Worm (Caenorhabditis elegans): ENCODE data around the gene dpy-7.
A peak's percentile ranks its signal among the peaks of the same experiment; 100 is the strongest.

The dpy-7 gene

ce11 chrX:7553331-7553730, 15.7 kb upstream of the dpy-7 start:
- TF ChIP-seq blmp-1 (tag; optimal IDR thresholded peaks at IDR 0.05) (peak; percentile 89), elt-3 (tag; optimal IDR thresholded peaks at IDR 0.05) (no peak), rnt-1 (tag; optimal IDR thresholded peaks at IDR 0.05) (no peak), ceh-63 (GFP tag; optimal IDR thresholded peaks at IDR 0.05) (no peak), sup-37 (GFP tag; optimal IDR thresholded peaks at IDR 0.05) (no peak), hpl-2 (GFP tag; optimal IDR thresholded peaks at IDR 0.05) (no peak), ama-1 (optimal IDR thresholded peaks at IDR 0.05) (no peak)

- TF ChIP-seq nhr-85 (tag) = peak; percentile 28
- TF ChIP-seq lin-15B (tag; optimal IDR thresholded peaks at IDR 0.05) = no peak
- TF ChIP-seq efl-1 (optimal IDR thresholded peaks at IDR 0.05) = no peak
- TF ChIP-seq efl-1 (GFP tag; optimal IDR thresholded peaks at IDR 0.05 in 1 of 2) = peak in 1 of 2 experiments; percentile 90
- peak in 1 of 6 experiments; percentile 51 for TF ChIP-seq elt-3 (tag; optimal IDR thresholded peaks at IDR 0.05)
- TF ChIP-seq lin-39 (tag; optimal IDR thresholded peaks at IDR 0.05) = no peak
- no peak for TF ChIP-seq fkh-10 (GFP tag; optimal IDR thresholded peaks at IDR 0.05)
- TF ChIP-seq blmp-1 (tag; optimal IDR thresholded peaks at IDR 0.05) = peak; percentile 63
- no peak for TF ChIP-seq lir-3 (tag; optimal IDR thresholded peaks at IDR 0.05; ENCODE audit: poor library complexity)
- TF ChIP-seq nhr-76 (tag; optimal IDR thresholded peaks at IDR 0.05) = no peak
These were observed 12.9 kb upstream of the dpy-7 start for ce11 chrX:7550452-7550851.

- TF ChIP-seq unc-86 (tag; optimal IDR thresholded peaks at IDR 0.05) (no peak), dsc-1 (tag; optimal IDR thresholded peaks at IDR 0.05) (no peak), C34B4.2 (tag; optimal IDR thresholded peaks at IDR 0.05) (no peak), irx-1 (tag; optimal IDR thresholded peaks at IDR 0.05) (no peak), fos-1 (tag; optimal IDR thresholded peaks at IDR 0.05) (no peak), sptf-1 (tag; optimal IDR thresholded peaks at IDR 0.05) (no peak)
These were observed 10.6 kb upstream of the dpy-7 start, which contains the start of gene F46C8.1 for ce11 chrX:7548158-7548557. Gene F46C8.1, plus strand, starts transcription at chrX:7548458.

- TF ChIP-seq unc-98 (GFP tag; IDR thresholded peaks at IDR 0.05) (no peak), sptf-1 (tag; optimal IDR thresholded peaks at IDR 0.05) (no peak), lin-39 (tag; optimal IDR thresholded peaks at IDR 0.05) (no peak), lsy-2 (tag; optimal IDR thresholded peaks at IDR 0.05) (no peak), skn-1 (tag; optimal IDR thresholded peaks at IDR 0.05) (no peak), tlp-1 (tag; optimal IDR thresholded peaks at IDR 0.05) (no peak), nhr-12 (tag; optimal IDR thresholded peaks at IDR 0.05) (no peak), nhr-20 (tag; optimal IDR thresholded peaks at IDR 0.05) (no peak)
These were observed 10.1 kb upstream of the dpy-7 start for ce11 chrX:7547696-7548095.

ce11 chrX:7546509-7546908, 8.9 kb upstream of the dpy-7 start, which contains the start of gene col-174:
Gene col-174, plus strand, starts transcription at chrX:7546809.
- TF ChIP-seq pax-3 (tag; optimal IDR thresholded peaks at IDR 0.05) = no peak
- peak; percentile 5 for TF ChIP-seq nhr-85 (tag)
- TF ChIP-seq alr-1 (tag; optimal IDR thresholded peaks at IDR 0.05; ENCODE audit: borderline replicate concordance) = no peak
- no peak for TF ChIP-seq ces-1 (GFP tag; optimal IDR thresholded peaks at IDR 0.05)
- no peak for TF ChIP-seq unc-130 (tag; optimal IDR thresholded peaks at IDR 0.05)
- peak; percentile 4 for TF ChIP-seq lin-14 (GFP tag; optimal IDR thresholded peaks at IDR 0.05)
- peak; percentile 67 for TF ChIP-seq blmp-1 (tag; optimal IDR thresholded peaks at IDR 0.05)

DNA sequence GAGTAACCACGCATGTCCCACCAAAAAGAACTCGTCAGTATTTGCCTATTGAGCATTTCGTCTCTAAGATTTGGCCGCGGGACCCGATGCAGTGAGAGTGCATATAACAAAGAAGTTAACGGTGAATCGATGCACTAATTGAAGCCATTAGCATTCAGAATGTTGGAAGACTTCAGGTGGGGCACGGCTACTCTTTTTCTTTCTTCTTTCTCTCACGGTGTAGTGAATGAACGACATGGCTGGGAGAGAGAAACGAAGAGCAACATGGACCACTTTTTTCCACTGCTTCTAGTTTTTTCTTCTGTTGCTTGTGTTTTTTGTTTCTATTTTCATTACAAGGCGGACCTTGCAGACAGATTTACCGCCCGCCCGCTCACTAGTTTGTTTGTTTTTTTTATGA, 3.5 kb upstream of the dpy-7 start:
- TF ChIP-seq tlp-1 (tag; optimal IDR thresholded peaks at IDR 0.05) = no peak
- no peak for TF ChIP-seq ets-5 (GFP tag; IDR thresholded peaks at IDR 0.05)
- peak; percentile 7 for TF ChIP-seq lin-14 (GFP tag; optimal IDR thresholded peaks at IDR 0.05)

All from whole organism, L1 larva.